Fruit fly (Drosophila melanogaster) S2 (cell line): ENCODE results near the gene Cyp1.

Experiments
- CG8478 ChIP-seq: fragments of >200 bp; optimal IDR thresholded peaks from 2 replicates; lab custom pipeline; 2018
- CTCF ChIP-seq, 2 experiments: fragments of >200 bp; optimal IDR thresholded peaks; 2 replicates each; lab custom pipeline; 2018

DNA sequence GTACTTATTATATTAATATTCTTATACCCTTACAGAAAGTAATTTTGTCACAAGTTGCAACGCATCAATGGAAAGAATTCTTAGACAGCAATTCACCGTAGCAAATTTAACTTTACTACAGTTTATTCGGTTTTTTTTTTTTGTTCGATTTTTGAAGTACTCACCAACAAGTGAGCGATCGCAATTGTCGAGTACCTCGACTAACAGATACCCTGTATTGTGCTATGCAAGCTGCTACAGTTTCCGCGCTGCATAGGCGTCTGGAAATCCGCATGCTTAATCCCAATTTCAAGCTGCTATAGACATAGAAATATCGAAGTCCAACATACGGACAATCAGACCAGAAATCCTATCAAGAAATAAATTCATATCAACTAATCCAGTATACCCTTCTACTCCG, 48.4 kb upstream of the Cyp1 start:
- TF ChIP-seq CTCF (optimal IDR thresholded peaks at IDR 0.05; lab: Kevin White, UChicago), result no peak
- no peak for TF ChIP-seq CG8478 (lab: Kevin White, UChicago)
